Worm (Caenorhabditis elegans): ENCODE data around the gene epg-5.

- TF ChIP-seq lin-39 (tag; optimal IDR thresholded peaks at IDR 0.05) (no peak), hlh-11 (tag; optimal IDR thresholded peaks at IDR 0.05) (no peak), tag-97 (GFP tag; IDR thresholded peaks at IDR 0.05) (no peak), Y5F2A.4 (GFP tag; optimal IDR thresholded peaks at IDR 0.05) (no peak), pha-4 (GFP tag; IDR thresholded peaks at IDR 0.05) (no peak), pha-4 (tag; optimal IDR thresholded peaks at IDR 0.05) (no peak), Y48G9A.11 (GFP tag; IDR thresholded peaks at IDR 0.05) (no peak), lin-29 (GFP tag; IDR thresholded peaks at IDR 0.05) (no peak)
These were observed 11.7 kb downstream of the epg-5 start for ce11 chrII:6597507-6597906.

All from whole organism, L4 larva.